Fruit fly (Drosophila melanogaster): Measurements from ENCODE around the gene Jon66Ci.

Jon66Ci gene

DNA sequence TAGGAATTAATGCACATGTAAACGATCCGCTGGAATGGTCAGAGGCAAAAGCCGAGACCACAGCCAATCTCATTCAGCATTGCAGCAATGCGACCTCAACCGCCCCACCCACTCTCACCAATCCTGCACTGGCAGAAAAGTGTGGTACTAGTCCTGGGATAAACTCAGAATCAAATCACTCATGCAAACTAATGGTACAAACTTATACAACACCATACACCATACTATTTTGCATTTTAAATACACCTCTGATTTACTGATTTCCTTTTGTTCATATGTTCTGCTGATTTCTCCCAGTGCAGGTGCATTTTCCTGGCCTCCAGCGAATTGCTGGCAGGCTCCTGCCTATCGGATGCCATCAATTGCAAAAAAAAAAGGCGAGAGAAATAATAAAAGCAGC lies 27.6 kb downstream of the Jon66Ci start (continued):
- TF ChIP-seq D19B (GFP tag; optimal IDR thresholded peaks at IDR 0.05) (no peak), CG6175 (GFP tag; IDR thresholded peaks at IDR 0.05) (no peak), Eip74EF (GFP tag; optimal IDR thresholded peaks at IDR 0.05) (no peak), Rx (GFP tag; IDR thresholded peaks at IDR 0.05) (no peak), CG1832 (GFP tag; optimal IDR thresholded peaks at IDR 0.05) (no peak), CG15269 (tag; optimal IDR thresholded peaks at IDR 0.05) (no peak), Hand (GFP tag; optimal IDR thresholded peaks at IDR 0.05) (no peak), Doc3 (GFP tag; IDR thresholded peaks at IDR 0.05; ENCODE audit: partially characterized antibody) (no peak), lbe (GFP tag; optimal IDR thresholded peaks at IDR 0.05) (no peak), CG6791 (GFP tag; IDR thresholded peaks at IDR 0.05; ENCODE audit: partially characterized antibody) (no peak), PHDP (tag; optimal IDR thresholded peaks at IDR 0.05) (no peak), grau (tag; optimal IDR thresholded peaks at IDR 0.05) (no peak), CG11723 (GFP tag; optimal IDR thresholded peaks at IDR 0.05) (no peak), gce (GFP tag; IDR thresholded peaks at IDR 0.05) (no peak), Hr51 (GFP tag; optimal IDR thresholded peaks at IDR 0.05) (no peak), Ravus (GFP tag; IDR thresholded peaks at IDR 0.05) (no peak), CG11696 (GFP tag; IDR thresholded peaks at IDR 0.05) (no peak), CG7271 (tag; optimal IDR thresholded peaks at IDR 0.05) (no peak), Ets65A (GFP tag) (peak; percentile 1), CG1529 (GFP tag; optimal IDR thresholded peaks at IDR 0.05) (peak; percentile 2), slbo (GFP tag; IDR thresholded peaks at IDR 0.05) (0 out of 2 replicates have a peak, but pooled peaks have one; percentile 20), z (GFP tag; IDR thresholded peaks at IDR 0.05) (no peak), CG14710 (tag; optimal IDR thresholded peaks at IDR 0.05) (no peak), cwo (GFP tag; optimal IDR thresholded peaks at IDR 0.05) (no peak), Sox100B (GFP tag; optimal IDR thresholded peaks at IDR 0.05) (no peak), CG17802 (tag; optimal IDR thresholded peaks at IDR 0.05) (no peak), ato (GFP tag; IDR thresholded peaks at IDR 0.05; ENCODE audit: partially characterized antibody) (no peak), corto (GFP tag; optimal IDR thresholded peaks at IDR 0.05) (no peak), CG1233 (GFP tag; optimal IDR thresholded peaks at IDR 0.05) (no peak), bcd (GFP tag; optimal IDR thresholded peaks at IDR 0.05) (peak; percentile 16), pb (GFP tag; optimal IDR thresholded peaks at IDR 0.05) (no peak), Trl (optimal IDR thresholded peaks at IDR 0.05) (no peak), Trl (GFP tag; optimal IDR thresholded peaks at IDR 0.05) (no peak), CG13296 (GFP tag; optimal IDR thresholded peaks at IDR 0.05) (no peak), Fer1 (GFP tag; optimal IDR thresholded peaks at IDR 0.05) (no peak), BtbVII (GFP tag; optimal IDR thresholded peaks at IDR 0.05) (no peak), CG18764 (GFP tag; optimal IDR thresholded peaks at IDR 0.05) (no peak), TFAM (GFP tag; optimal IDR thresholded peaks at IDR 0.05) (no peak), Deaf1 (tag; optimal IDR thresholded peaks at IDR 0.05) (no peak), dimm (GFP tag; IDR thresholded peaks at IDR 0.05) (no peak), unpg (GFP tag; optimal IDR thresholded peaks at IDR 0.05) (no peak), lilli (GFP tag; optimal IDR thresholded peaks at IDR 0.05) (no peak), shn (GFP tag; optimal IDR thresholded peaks at IDR 0.05) (no peak), Optix (GFP tag; IDR thresholded peaks at IDR 0.05) (no peak), CG15696 (tag; optimal IDR thresholded peaks at IDR 0.05) (no peak), fu2 (GFP tag; optimal IDR thresholded peaks at IDR 0.05) (no peak), en (GFP tag; optimal IDR thresholded peaks at IDR 0.05) (no peak), NC2β (GFP tag; optimal IDR thresholded peaks at IDR 0.05) (no peak), CG6689 (GFP tag; IDR thresholded peaks at IDR 0.05) (peak; percentile 19; the same call in 1 of the 2 replicates), Oli (tag; optimal IDR thresholded peaks at IDR 0.05) (peak; percentile 16), salm (tag; optimal IDR thresholded peaks at IDR 0.05) (no peak)

Data from whole organism, embryonic.